Fruit fly (Drosophila melanogaster) Kc167 (cell line): ENCODE data around the gene CG14817.

Experiments
- Myc ChIP-seq: fragments of >200 bp; optimal IDR thresholded peaks from 2 replicates; lab custom pipeline; 2017; ENCODE audit warnings: missing external identifiers
- Sin3A ChIP-seq: fragments of >200 bp; optimal IDR thresholded peaks from 2 replicates; lab custom pipeline; 2018; ENCODE audit warnings: missing external identifiers
- h ChIP-seq: fragments of >200 bp; optimal IDR thresholded peaks from 3 replicates; lab custom pipeline; 2018; ENCODE audit warnings: missing external identifiers
- insv ChIP-seq: fragments of >200 bp; optimal IDR thresholded peaks from 3 replicates; lab custom pipeline; 2018; ENCODE audit warnings: missing external identifiers
- psq ChIP-seq: fragments of >200 bp; optimal IDR thresholded peaks from 2 replicates; lab custom pipeline; 2017; ENCODE audit warnings: missing external identifiers
- ttk ChIP-seq: sonication (Bioruptor generic); optimal IDR thresholded peaks from 2 replicates; lab custom pipeline; 2017; ENCODE audit warnings: missing external identifiers

The CG14817 gene

DNA sequence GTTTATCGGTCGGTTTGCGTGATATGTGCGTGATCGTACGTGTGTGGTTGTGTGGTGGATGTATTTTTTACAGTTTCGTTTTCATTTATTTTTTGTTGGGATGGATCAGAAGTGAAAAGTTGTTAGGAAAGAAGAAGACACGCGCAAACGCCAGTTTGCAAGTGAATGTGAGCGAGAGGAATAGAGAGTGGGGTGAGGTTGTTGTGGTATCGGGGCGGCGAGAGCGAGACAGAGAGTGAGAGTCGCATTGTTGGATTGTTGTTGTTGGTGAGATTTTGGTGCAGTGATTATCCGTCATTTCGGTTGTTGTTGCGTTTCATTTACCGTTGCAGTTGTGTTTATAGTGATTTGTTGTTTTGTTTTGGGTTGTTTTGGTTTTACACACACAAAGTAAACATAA lies 16.5 kb upstream of the CG14817 start:
- no peak for TF ChIP-seq h (lab: Kevin White, UChicago)

DNA sequence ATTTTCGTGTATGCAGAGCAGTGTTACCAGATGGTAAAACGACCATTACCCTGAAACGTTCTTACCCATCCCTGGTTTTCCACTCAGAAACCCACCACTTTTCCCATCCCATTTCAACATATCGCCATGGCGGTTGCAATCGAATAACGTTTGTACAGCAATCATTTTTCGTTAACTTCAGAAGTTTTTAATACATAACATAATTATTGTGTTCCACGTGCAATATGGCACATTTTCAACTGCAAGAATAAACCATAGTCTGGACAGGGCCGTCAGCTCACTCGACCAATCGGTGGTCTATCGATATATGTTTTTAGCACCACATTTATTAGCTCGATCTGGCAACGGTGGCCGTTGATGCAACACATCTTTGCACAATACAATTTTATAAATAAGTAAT lies 12.9 kb upstream of the CG14817 start, which contains the start of the genes trr and mRpL16:
TSS of gene trr (minus strand) at position 25 of the 400 bp plus-strand sequence.
TSS of gene mRpL16 (plus strand) at position 331 of the 400 bp plus-strand sequence.
- no peak for TF ChIP-seq ttk
- no peak for TF ChIP-seq Sin3A (lab: Kevin White, UChicago)
- TF ChIP-seq h (lab: Kevin White, UChicago): no peak
- TF ChIP-seq psq: no peak
- TF ChIP-seq Myc (lab: Kevin White, UChicago): no peak
- no peak for TF ChIP-seq insv (lab: Kevin White, UChicago)

dm6 chrX:1880779-1881178 lies 3.7 kb upstream of the CG14817 start:
- no peak for TF ChIP-seq Sin3A (lab: Kevin White, UChicago)

DNA sequence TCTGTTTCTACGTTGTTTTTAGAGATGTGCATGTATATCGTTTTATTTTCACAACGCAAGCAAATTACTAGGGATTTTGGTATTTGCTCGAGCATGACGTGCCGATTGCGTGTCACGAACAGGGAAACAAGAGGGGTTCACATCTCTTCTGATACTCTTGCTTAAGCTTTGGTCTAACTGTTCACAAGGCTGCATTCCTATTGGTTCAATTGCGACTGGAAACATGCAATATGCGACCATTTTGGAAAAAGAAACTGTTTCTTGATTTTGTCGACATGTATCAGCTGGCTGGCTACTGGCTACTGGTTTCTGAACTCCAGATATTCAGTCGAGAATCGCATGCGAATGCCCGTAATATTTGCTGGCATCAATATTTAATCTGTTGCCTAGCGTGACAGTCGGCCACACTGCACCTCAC lies 3.1 kb upstream of the CG14817 start, which contains the start of gene Coa8:
TSS of gene Coa8 (plus strand) at position 144 of the 418 bp plus-strand sequence.
- TF ChIP-seq Sin3A (lab: Kevin White, UChicago) (no peak), ttk (no peak), Myc (lab: Kevin White, UChicago) (no peak)

DNA sequence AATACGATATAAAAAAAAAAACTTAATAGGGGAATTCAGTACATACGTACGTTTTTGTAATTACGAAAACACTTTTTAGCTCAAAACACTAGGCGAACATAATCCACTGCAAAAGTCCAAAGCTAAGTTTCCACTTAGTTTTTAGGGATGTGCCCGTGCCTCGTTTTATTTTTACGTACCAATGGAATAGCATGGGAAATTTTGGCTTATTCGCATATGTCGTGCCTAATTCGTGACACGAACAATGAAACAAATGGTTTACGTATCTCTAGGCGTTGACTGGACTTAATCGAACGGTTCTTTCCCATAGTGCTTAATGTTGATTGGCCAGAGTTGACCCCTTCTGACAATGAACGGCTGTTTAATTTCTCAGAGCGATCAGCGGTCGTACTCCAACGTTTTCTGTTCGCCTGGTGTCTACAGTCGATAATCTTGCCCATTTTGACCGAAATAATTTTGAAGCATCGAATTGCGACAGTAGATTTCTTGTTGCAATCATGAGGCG lies 2.6 kb upstream of the CG14817 start, which contains the start of gene CG14818:
TSS of gene CG14818 (minus strand) at position 169 of the 505 bp plus-strand sequence.
- TF ChIP-seq Myc (lab: Kevin White, UChicago) (no peak), insv (lab: Kevin White, UChicago) (no peak), h (lab: Kevin White, UChicago) (no peak), ttk (no peak), Sin3A (lab: Kevin White, UChicago) (no peak), psq (no peak)

DNA sequence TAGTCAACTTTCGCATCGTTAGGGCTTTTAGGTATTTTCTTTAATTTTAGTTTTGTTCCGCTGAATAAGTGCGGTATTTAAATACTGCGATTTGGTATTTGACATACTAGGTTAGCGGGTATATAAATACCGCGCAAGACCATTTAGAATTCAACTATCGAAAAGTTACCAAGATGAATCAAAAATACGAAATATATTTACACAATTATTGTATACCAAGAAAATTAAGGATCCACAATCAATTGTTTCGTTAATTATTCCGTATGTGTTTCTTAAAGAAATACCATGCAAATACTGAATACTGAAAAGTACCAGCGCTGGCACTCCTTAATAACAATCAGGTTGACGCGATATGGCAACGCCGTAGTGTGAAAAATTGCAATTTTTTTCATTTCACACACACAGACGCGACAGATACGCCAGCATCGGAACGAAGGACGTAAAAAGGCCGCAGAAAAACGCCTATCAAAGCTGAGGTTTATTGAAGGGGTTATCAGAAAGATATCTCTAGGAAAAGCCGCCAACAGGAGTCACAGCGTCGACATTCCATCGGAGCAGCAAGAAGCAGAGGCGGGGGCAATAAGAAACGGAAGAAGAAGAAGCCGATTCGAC lies 3.4 kb downstream of the CG14817 start, which contains the start of the genes Pgam5 and Vps26:
TSS of gene Pgam5 (minus strand) at position 51 of the 612 bp plus-strand sequence.
TSS of gene Vps26 (plus strand) at position 339 of the 612 bp plus-strand sequence.
- TF ChIP-seq Sin3A (lab: Kevin White, UChicago): no peak
- no peak for TF ChIP-seq psq
- TF ChIP-seq insv (lab: Kevin White, UChicago): no peak
- no peak for TF ChIP-seq Myc (lab: Kevin White, UChicago)
- no peak for TF ChIP-seq h (lab: Kevin White, UChicago)
- no peak for TF ChIP-seq ttk

dm6 chrX:1868586-1869111 lies 8.4 kb downstream of the CG14817 start, which contains the start of the genes CG14803 and Pex5:
TSS of gene CG14803 (plus strand) at chrX:1868870.
TSS of gene Pex5 (minus strand) at chrX:1869061.
- TF ChIP-seq Sin3A (lab: Kevin White, UChicago) (no peak), Myc (lab: Kevin White, UChicago) (no peak), h (lab: Kevin White, UChicago) (no peak), ttk (no peak), insv (lab: Kevin White, UChicago) (no peak), psq (no peak)

DNA sequence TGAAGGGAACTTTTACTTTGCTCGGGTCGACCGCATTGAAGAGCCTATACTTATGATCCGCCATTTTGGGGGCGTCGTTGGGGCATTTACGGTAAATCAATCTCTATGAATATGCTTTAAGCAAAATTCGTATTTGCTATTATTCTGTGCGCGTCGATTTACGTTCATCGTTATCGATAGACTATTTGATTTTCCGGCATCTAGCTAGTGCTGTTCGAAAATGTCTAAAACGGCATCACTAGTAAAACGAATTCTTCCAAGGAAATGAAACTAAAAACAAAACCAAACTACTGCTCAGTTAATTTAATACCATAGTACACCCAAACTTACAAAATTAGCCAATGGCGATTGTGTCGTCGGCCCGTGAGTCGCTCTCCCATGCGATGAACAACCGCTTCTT lies 11.4 kb downstream of the CG14817 start, which contains the start of the genes Gcna and MED18:
TSS of gene Gcna (minus strand) at position 163 of the 400 bp plus-strand sequence.
TSS of gene MED18 (plus strand) at position 237 of the 400 bp plus-strand sequence.
- TF ChIP-seq insv (lab: Kevin White, UChicago) (no peak), h (lab: Kevin White, UChicago) (no peak), ttk (no peak), Myc (lab: Kevin White, UChicago) (no peak), Sin3A (lab: Kevin White, UChicago) (no peak), psq (no peak)

dm6 chrX:1861620-1862184 lies 15.4 kb downstream of the CG14817 start, which contains the start of gene deltaCOP:
TSS of gene deltaCOP (minus strand) at chrX:1861790.
- TF ChIP-seq psq (no peak), h (lab: Kevin White, UChicago) (no peak), Myc (lab: Kevin White, UChicago) (no peak), Sin3A (lab: Kevin White, UChicago) (no peak), ttk (no peak)

DNA sequence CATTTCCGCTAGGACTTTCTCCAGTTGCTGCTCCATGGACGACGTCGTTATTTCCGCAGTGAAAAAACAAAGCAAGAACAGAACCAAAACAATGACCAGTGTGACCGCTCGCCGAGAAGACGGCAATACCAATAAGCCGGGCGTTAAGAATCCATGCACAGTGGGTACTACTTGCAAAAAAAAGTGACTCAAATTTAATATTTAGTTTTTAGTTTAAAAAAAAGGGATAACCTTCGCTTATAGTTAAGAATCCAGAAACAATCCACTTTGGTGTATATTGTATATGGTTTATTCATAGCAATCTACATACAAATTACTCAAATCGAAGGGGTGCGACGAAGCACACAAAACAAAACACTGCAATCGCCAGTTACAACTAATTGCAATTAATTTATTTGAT lies 18.2 kb downstream of the CG14817 start, which contains the start of gene Lamtor5:
TSS of gene Lamtor5 (minus strand) at position 105 of the 400 bp plus-strand sequence.
- TF ChIP-seq psq (no peak), Myc (lab: Kevin White, UChicago) (no peak), h (lab: Kevin White, UChicago) (no peak), ttk (no peak), Sin3A (lab: Kevin White, UChicago) (no peak), insv (lab: Kevin White, UChicago) (no peak)

DNA sequence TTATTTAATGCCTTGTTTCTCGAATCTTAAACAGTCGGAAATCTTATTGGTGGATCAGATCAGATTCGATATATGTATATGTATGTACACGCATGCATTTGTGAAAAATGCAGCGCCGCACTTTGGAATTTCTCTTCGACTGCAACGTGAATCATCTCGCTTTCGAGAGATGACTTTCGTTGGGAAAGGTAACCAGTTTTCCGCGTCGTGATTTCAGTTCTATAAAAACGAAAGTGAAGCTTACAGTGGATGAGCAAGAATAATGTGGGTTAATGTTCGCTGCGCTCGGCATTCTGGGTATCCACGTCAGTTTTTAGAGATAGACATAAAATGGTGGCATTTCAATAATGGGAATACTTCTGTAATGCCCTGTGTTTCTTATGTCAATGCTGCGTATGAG lies 20.5 kb downstream of the CG14817 start:
- no peak for TF ChIP-seq psq
- no peak for TF ChIP-seq Myc (lab: Kevin White, UChicago)
- no peak for TF ChIP-seq insv (lab: Kevin White, UChicago)
- TF ChIP-seq h (lab: Kevin White, UChicago): no peak
- no peak for TF ChIP-seq ttk
- no peak for TF ChIP-seq Sin3A (lab: Kevin White, UChicago)

DNA sequence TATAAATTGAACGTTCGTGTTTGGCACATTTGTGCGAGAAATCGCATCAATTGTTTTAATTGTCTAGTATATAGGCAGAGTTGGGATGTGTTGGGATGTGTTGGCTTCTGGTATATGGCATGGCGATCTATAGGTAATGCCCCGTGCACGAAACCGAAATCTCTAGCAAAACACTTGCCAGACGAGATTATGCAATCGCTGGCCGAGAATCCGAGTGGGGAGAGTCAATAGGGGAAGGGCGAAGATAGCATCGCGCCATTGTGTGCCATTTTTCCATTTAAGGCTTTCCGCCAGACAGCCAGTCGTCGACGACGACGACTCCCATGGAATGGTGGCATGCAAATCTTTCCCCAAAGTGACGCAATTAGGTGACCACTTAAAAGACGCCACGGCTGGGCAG lies 22.2 kb downstream of the CG14817 start:
- TF ChIP-seq Sin3A (lab: Kevin White, UChicago): no peak
- TF ChIP-seq ttk: no peak
- no peak for TF ChIP-seq Myc (lab: Kevin White, UChicago)
- TF ChIP-seq psq: no peak
- TF ChIP-seq h (lab: Kevin White, UChicago): no peak
- no peak for TF ChIP-seq insv (lab: Kevin White, UChicago)
